Fruit fly (Drosophila melanogaster): Measurements from ENCODE around the gene CG2218.
A peak's percentile ranks its signal among the peaks of the same experiment; 100 is the strongest.

Gene CG2218

DNA sequence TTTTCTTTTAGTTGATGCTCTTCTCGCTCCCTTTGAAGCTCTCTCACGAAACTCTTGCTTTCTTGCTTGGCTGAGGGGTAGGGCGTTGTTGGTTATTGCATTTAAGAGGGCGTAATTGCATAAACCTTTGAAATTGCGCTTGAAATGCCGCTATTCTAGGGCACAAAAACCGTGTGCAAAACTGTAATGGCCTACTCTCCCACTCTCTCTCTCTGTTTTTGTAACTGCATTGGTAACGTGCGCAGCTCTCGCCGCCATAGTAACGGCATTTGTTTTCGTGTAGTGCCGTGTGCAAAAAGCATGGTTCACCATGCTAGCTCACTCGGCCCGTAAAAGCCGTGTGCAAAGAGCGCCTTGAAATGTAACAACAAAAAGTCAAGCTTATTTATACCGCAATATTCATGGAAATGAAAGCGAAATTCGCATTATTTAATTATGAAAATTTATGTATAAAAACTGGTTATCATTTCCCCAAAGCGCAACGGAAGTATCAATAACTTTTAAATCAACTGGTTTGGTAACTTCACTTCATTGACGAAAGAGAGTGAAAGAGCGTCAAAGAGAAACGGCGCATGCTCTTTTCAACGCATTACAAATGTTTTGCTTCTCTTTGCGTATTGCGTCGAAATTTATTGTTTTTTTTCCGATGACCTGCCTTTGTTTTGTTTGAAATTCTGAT lies 41.2 kb downstream of the CG2218 start (continued):
- TF ChIP-seq OdsH (GFP tag; optimal IDR thresholded peaks at IDR 0.05) (no peak), CG6276 (GFP tag; optimal IDR thresholded peaks at IDR 0.05) (peak; percentile 0), fd59A (GFP tag; optimal IDR thresholded peaks at IDR 0.05) (no peak), achi (GFP tag; optimal IDR thresholded peaks at IDR 0.05) (no peak), CG10669 (GFP tag; optimal IDR thresholded peaks at IDR 0.05) (no peak), CG11294 (GFP tag; IDR thresholded peaks at IDR 0.05) (no peak), Hr38 (GFP tag; optimal IDR thresholded peaks at IDR 0.05) (no peak), pdm3 (GFP tag; optimal IDR thresholded peaks at IDR 0.05) (peak; percentile 2), Eip93F (GFP tag; optimal IDR thresholded peaks at IDR 0.05) (peak; percentile 49), net (GFP tag; optimal IDR thresholded peaks at IDR 0.05) (peak; percentile 54), CG4318 (GFP tag; optimal IDR thresholded peaks at IDR 0.05) (no peak), topi (GFP tag; optimal IDR thresholded peaks at IDR 0.05) (peak; percentile 30), esn (GFP tag; optimal IDR thresholded peaks at IDR 0.05) (no peak), CG9139 (GFP tag; optimal IDR thresholded peaks at IDR 0.05) (peak; percentile 7), dsx (GFP tag; optimal IDR thresholded peaks at IDR 0.05; ENCODE audit: poor library complexity, severe bottlenecking) (peak; percentile 46), CG1621 (tag; optimal IDR thresholded peaks at IDR 0.05) (no peak), CG3919 (GFP tag; optimal IDR thresholded peaks at IDR 0.05) (peak; percentile 43), Eip78C (GFP tag) (peak; percentile 77), fkh (GFP tag; optimal IDR thresholded peaks at IDR 0.05) (peak; percentile 14), Gug (GFP tag; IDR thresholded peaks at IDR 0.05) (no peak), Blimp-1 (GFP tag; optimal IDR thresholded peaks at IDR 0.05) (peak; percentile 91), CG6854 (GFP tag; optimal IDR thresholded peaks at IDR 0.05) (peak; percentile 18), CG8119 (GFP tag; IDR thresholded peaks at IDR 0.05) (no peak; the same call in 2 of the 3 replicates), Sox14 (GFP tag; optimal IDR thresholded peaks at IDR 0.05) (no peak), CG6163 (GFP tag; IDR thresholded peaks at IDR 0.05) (peak; percentile 38; the same call in 1 of the 3 replicates), Ets96B (tag; optimal IDR thresholded peaks at IDR 0.05) (no peak), Smox (GFP tag; optimal IDR thresholded peaks at IDR 0.05) (no peak), CG15336 (GFP tag; IDR thresholded peaks at IDR 0.05) (0 out of 2 replicates have a peak, but pooled peaks have one; percentile 14), CG6808 (GFP tag; optimal IDR thresholded peaks at IDR 0.05) (no peak), CG34406 (GFP tag; optimal IDR thresholded peaks at IDR 0.05) (no peak), CG31627 (GFP tag; optimal IDR thresholded peaks at IDR 0.05) (no peak), CG6792 (GFP tag; optimal IDR thresholded peaks at IDR 0.05) (no peak)

DNA sequence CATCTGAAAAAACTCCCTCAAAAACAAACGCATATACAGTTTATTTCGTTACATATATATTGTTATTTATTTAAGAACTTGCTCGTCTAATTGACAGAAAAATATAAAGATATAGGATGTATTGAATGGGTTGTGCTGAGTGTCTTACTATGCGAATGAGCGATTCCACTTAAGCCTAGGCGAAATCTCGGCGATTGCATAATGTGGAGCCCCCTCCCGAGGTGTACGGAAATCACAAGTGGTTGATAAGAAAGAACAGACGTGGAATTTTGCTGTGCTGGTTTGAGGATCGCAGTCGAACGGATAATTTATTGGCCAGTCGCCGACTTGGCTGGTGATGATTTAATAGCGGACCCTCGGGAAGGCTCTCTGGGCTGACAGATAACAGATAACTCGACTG lies 42.5 kb downstream of the CG2218 start:
- TF ChIP-seq topi (GFP tag; optimal IDR thresholded peaks at IDR 0.05) (no peak), achi (GFP tag; optimal IDR thresholded peaks at IDR 0.05) (no peak), CG32006 (GFP tag; optimal IDR thresholded peaks at IDR 0.05) (no peak), CG16779 (tag; optimal IDR thresholded peaks at IDR 0.05) (no peak), vri (GFP tag; optimal IDR thresholded peaks at IDR 0.05) (peak; percentile 89), Eip78C (GFP tag) (peak; percentile 28), spab (GFP tag; optimal IDR thresholded peaks at IDR 0.05) (no peak), Hr39 (GFP tag; optimal IDR thresholded peaks at IDR 0.05) (no peak), Met (GFP tag; optimal IDR thresholded peaks at IDR 0.05) (no peak), pdm3 (GFP tag; optimal IDR thresholded peaks at IDR 0.05) (no peak), Gug (GFP tag; IDR thresholded peaks at IDR 0.05) (no peak), CG3919 (GFP tag; optimal IDR thresholded peaks at IDR 0.05) (no peak), svp (GFP tag) (no peak), Ets21C (GFP tag; optimal IDR thresholded peaks at IDR 0.05) (no peak)
